Fruit fly (Drosophila melanogaster): ENCODE measurements around the gene CG34450.

DNA sequence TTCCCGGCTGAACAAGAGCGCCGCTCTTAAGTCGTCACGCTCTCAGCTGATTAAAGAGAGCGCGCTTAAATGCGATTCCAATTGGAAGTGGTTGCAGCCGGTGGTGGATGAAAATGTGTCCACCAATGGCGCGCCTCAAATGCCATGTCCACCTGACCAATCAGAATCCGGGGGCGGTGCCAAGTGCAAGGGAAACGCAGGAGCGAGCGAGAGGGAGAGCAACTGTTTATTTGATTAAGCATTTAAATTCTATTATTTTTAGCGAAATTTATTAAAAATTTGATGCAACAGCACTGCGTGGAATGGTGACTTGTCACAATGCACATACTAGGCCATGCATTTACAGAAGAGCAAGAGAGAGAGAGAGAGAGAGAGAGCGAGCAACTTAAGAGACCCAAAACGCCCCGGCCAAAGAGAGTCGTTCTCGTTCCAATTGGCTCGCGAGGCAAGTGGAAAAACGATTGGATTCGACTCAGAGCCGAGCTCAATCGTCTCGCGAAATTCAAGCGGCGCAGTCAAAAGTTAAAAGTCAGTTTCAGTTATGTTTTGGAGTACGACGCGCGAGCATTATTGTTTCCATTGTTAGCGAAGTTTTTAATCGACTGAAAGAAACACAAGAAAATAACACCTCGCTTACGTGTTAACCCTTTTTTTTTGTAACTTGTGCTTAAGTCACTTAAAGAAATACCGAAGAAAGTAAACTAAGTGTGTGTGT is 46.1 kb downstream of the CG34450 start, which contains the start of gene lz:
- no peak for TF ChIP-seq lola (GFP tag; optimal IDR thresholded peaks at IDR 0.05)
- TF ChIP-seq tai (GFP tag; optimal IDR thresholded peaks at IDR 0.05), result no peak
- no peak for TF ChIP-seq Dfd (GFP tag; optimal IDR thresholded peaks at IDR 0.05)
- no peak for TF ChIP-seq Vsx2 (GFP tag; optimal IDR thresholded peaks at IDR 0.05; ENCODE audit: partially characterized antibody)
- TF ChIP-seq Abd-B (GFP tag; optimal IDR thresholded peaks at IDR 0.05), result no peak
- no peak for TF ChIP-seq dsf (GFP tag; optimal IDR thresholded peaks at IDR 0.05; ENCODE audit: borderline replicate concordance)
- no peak for TF ChIP-seq Hnf4 (GFP tag; optimal IDR thresholded peaks at IDR 0.05)
